Fruit fly (Drosophila melanogaster): ENCODE measurements around the gene neo.

Gene neo

dm6 chr3R:29772795-29773331 lies 46.1 kb upstream of the neo start (continued):
- TF ChIP-seq Deaf1 (tag; optimal IDR thresholded peaks at IDR 0.05) = peak; percentile 63
- peak; percentile 40 for TF ChIP-seq CG12071 (GFP tag; optimal IDR thresholded peaks at IDR 0.05)
- TF ChIP-seq gcm (GFP tag; optimal IDR thresholded peaks at IDR 0.05) = no peak
- peak; percentile 78 for TF ChIP-seq Nf-YC (tag; optimal IDR thresholded peaks at IDR 0.05)
- TF ChIP-seq Blimp-1 (GFP tag; optimal IDR thresholded peaks at IDR 0.05) = peak; percentile 62
- peak; percentile 60; the same call in 1 of the 2 replicates for TF ChIP-seq bbx (GFP tag; IDR thresholded peaks at IDR 0.05; ENCODE audit: partially characterized antibody)
- peak; percentile 29; the same call in 1 of the 2 replicates for TF ChIP-seq amos (GFP tag; IDR thresholded peaks at IDR 0.05; ENCODE audit: partially characterized antibody)
- TF ChIP-seq Hmr (GFP tag; optimal IDR thresholded peaks at IDR 0.05) = peak; percentile 60
- peak; percentile 37; the same call in 1 of the 3 replicates for TF ChIP-seq gce (GFP tag; IDR thresholded peaks at IDR 0.05)
- peak; percentile 16 for TF ChIP-seq CG15601 (tag; optimal IDR thresholded peaks at IDR 0.05)
- TF ChIP-seq CrebB (tag; optimal IDR thresholded peaks at IDR 0.05) = peak; percentile 40
- no peak for TF ChIP-seq dysf (GFP tag; IDR thresholded peaks at IDR 0.05)
- peak; percentile 84; the same call in 2 of the 3 replicates for TF ChIP-seq CG2199 (GFP tag; IDR thresholded peaks at IDR 0.05)
- TF ChIP-seq HHEX (GFP tag; optimal IDR thresholded peaks at IDR 0.05) = peak; percentile 57
- TF ChIP-seq Camta (GFP tag; optimal IDR thresholded peaks at IDR 0.05) = no peak
- TF ChIP-seq chm (GFP tag; IDR thresholded peaks at IDR 0.05) = peak; percentile 62; the same call in 1 of the 2 replicates
- no peak for TF ChIP-seq CG1602 (GFP tag; optimal IDR thresholded peaks at IDR 0.05)
- TF ChIP-seq seq (GFP tag; IDR thresholded peaks at IDR 0.05) = peak; percentile 77
- no peak for TF ChIP-seq Ets97D (GFP tag; optimal IDR thresholded peaks at IDR 0.05)
- TF ChIP-seq CG17385 (GFP tag; optimal IDR thresholded peaks at IDR 0.05) = peak; percentile 23
- 0 out of 2 replicates have a peak, but pooled peaks have one; percentile 11 for TF ChIP-seq CG11247 (GFP tag; IDR thresholded peaks at IDR 0.05)
- peak; percentile 94 for TF ChIP-seq sd (tag; optimal IDR thresholded peaks at IDR 0.05)
- peak; percentile 6 for TF ChIP-seq CG10209 (GFP tag; optimal IDR thresholded peaks at IDR 0.05)
- TF ChIP-seq sna (GFP tag; IDR thresholded peaks at IDR 0.05; ENCODE audit: partially characterized antibody) = peak; percentile 47
- peak; percentile 99 for TF ChIP-seq crol (GFP tag; IDR thresholded peaks at IDR 0.05)
- TF ChIP-seq CG32532 (GFP tag; IDR thresholded peaks at IDR 0.05) = peak; percentile 59; the same call in 1 of the 2 replicates
- TF ChIP-seq al (GFP tag; IDR thresholded peaks at IDR 0.05) = 0 out of 2 replicates have a peak, but pooled peaks have one; percentile 19
- TF ChIP-seq Bgb (GFP tag; IDR thresholded peaks at IDR 0.05; ENCODE audit: partially characterized antibody) = peak; percentile 72
- peak; percentile 64 for TF ChIP-seq Fer1 (GFP tag; optimal IDR thresholded peaks at IDR 0.05)
- peak; percentile 10 for TF ChIP-seq ATbp (GFP tag; optimal IDR thresholded peaks at IDR 0.05)
- peak; percentile 66 for TF ChIP-seq cwo (GFP tag; optimal IDR thresholded peaks at IDR 0.05)
- peak in 1 of 3 experiments; percentile 19 for TF ChIP-seq Stat92E (GFP tag; optimal IDR thresholded peaks at IDR 0.05)
- no peak for TF ChIP-seq gsb (GFP tag; IDR thresholded peaks at IDR 0.05)
- peak; percentile 99 for TF ChIP-seq chinmo (GFP tag; IDR thresholded peaks at IDR 0.05; ENCODE audit: partially characterized antibody)
- TF ChIP-seq nmo (GFP tag; optimal IDR thresholded peaks at IDR 0.05) = no peak
- peak; percentile 15 for TF ChIP-seq CG8924 (tag; optimal IDR thresholded peaks at IDR 0.05)
- TF ChIP-seq mirr (GFP tag; optimal IDR thresholded peaks at IDR 0.05) = peak; percentile 42
- no peak for TF ChIP-seq CG12104 (GFP tag; optimal IDR thresholded peaks at IDR 0.05)
- TF ChIP-seq Hr78 (GFP tag; optimal IDR thresholded peaks at IDR 0.05) = peak in 1 of 2 experiments; percentile 45
- TF ChIP-seq Med (GFP tag) = peak; percentile 92
- peak; percentile 93 for TF ChIP-seq z (GFP tag; IDR thresholded peaks at IDR 0.05)
- peak; percentile 80 for TF ChIP-seq lab (GFP tag; optimal IDR thresholded peaks at IDR 0.05)
- peak; percentile 19 for TF ChIP-seq D19A (tag; optimal IDR thresholded peaks at IDR 0.05)
- peak; percentile 69 for TF ChIP-seq CG18599 (GFP tag; optimal IDR thresholded peaks at IDR 0.05)
- no peak; the same call in 2 of the 3 replicates for TF ChIP-seq row (GFP tag; IDR thresholded peaks at IDR 0.05)
- peak; percentile 84; the same call in 2 of the 3 replicates for TF ChIP-seq CG6175 (GFP tag; IDR thresholded peaks at IDR 0.05)
- peak; percentile 68 for TF ChIP-seq rib (GFP tag; IDR thresholded peaks at IDR 0.05)

Data from whole organism, embryonic.